Worm (Caenorhabditis elegans): ENCODE data around the gene spp-10.

The spp-10 gene

DNA sequence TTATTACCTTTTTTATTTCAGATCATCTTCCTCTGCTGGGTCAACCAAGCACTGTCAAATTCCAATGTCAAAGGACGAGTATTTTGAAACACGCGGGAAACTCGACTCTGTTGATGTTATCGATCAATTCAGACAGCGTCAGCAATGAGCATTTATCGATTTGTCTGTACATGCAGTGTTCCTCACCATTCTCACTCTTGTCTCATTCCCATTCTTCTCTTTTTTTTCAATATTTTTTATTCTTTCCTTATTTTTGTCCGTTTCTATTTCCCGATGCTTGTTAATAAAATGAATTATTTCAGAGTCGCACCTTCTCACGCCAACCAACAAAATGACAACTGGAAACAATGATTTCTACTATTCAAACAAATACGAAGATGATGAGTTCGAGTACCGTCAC, 36.6 kb downstream of the spp-10 start, which contains the start of gene cks-1 (continued):
- TF ChIP-seq set-16 (GFP tag; IDR thresholded peaks at IDR 0.05) = no peak

DNA sequence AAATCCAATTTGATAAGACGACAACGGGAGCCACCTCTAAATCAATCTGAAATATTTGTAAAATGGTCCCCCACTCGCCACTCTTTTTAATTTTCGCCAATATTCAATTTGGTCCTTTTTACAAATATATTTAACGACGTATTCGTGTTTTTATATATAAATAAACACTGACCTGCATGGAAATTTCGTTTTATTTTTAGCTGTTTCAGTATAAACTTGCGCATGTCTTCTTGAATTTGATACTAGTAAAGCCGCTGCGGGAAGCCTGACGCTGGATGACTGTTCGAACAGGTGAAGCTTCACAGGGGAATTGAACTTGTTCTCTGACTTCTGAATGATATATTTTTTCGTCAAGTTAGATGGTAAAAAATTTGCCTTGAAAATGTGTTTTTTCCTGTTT, 37.6 kb downstream of the spp-10 start:
- TF ChIP-seq F37D6.2 (tag; optimal IDR thresholded peaks at IDR 0.05) (no peak), skn-1 (tag; optimal IDR thresholded peaks at IDR 0.05) (no peak), gei-8 (GFP tag; optimal IDR thresholded peaks at IDR 0.05) (no peak), nhr-102 (tag; optimal IDR thresholded peaks at IDR 0.05) (no peak), egl-27 (tag; optimal IDR thresholded peaks at IDR 0.05) (no peak), T26A8.4 (GFP tag; IDR thresholded peaks at IDR 0.05) (no peak), zip-11 (GFP tag; IDR thresholded peaks at IDR 0.05) (no peak), lir-3 (tag; optimal IDR thresholded peaks at IDR 0.05) (no peak), madf-9 (GFP tag; conservative IDR thresholded peaks at IDR 0.05) (no peak), aha-1 (tag) (no peak), lin-38 (GFP tag; IDR thresholded peaks at IDR 0.05) (0 out of 2 replicates have a peak, but pooled peaks have one; percentile 16), F49E8.2 (tag; optimal IDR thresholded peaks at IDR 0.05; ENCODE audit: borderline replicate concordance) (peak; percentile 20), F10B5.3 (tag; optimal IDR thresholded peaks at IDR 0.05) (no peak)

DNA sequence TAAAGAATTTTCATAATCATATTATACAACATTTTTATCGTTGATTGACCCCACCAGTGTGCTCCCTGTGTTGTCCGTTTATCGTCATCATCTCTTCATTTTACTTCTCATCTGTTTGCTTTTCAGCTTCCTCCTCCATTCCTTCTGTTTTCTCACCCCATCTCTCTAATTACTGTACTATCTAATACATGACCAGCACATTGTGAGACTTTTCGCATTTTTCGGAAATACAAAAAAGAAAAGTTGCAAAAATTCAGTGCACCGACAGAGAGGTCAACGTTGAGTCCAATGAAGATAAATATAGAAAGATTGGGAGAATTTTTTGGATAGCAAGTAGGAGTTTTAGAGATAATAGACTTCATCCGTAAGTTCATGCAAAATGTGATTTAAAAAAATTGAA, 43.0 kb downstream of the spp-10 start:
- TF ChIP-seq lir-3 (tag; optimal IDR thresholded peaks at IDR 0.05) (no peak), unc-62 (GFP tag; optimal IDR thresholded peaks at IDR 0.05 in 1 of 2) (peak in 1 of 2 experiments; percentile 95), unc-62 (tag; optimal IDR thresholded peaks at IDR 0.05) (no peak)

DNA sequence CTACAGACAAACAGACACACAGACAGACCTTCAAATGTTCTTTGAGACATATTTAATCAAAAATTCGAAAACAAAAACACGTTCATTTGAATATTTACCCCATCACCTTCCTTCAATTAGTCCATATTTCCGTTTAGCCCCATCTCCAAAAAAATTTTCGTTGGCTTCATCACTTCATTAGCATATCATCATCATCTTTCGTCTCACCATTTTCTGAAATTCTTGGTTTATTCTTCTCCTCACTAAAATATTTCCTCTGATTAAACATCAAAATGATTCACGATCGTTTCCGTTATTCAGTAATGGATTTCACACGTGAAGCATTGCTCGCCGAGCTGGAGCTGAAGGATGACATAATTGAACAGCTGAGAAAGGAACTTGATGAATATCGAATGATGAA, 43.6 kb downstream of the spp-10 start, which contains the start of gene pkg-2:
Gene pkg-2 (plus strand): TSS at position 301 of the 400 bp plus-strand sequence.
- TF ChIP-seq hmg-1.1 (GFP tag; IDR thresholded peaks at IDR 0.05) (no peak), madf-9 (GFP tag; conservative IDR thresholded peaks at IDR 0.05) (no peak), nhr-6 (tag; optimal IDR thresholded peaks at IDR 0.05) (no peak), hif-1 (tag; optimal IDR thresholded peaks at IDR 0.05) (no peak), cey-2 (tag; optimal IDR thresholded peaks at IDR 0.05; ENCODE audit: borderline replicate concordance, insufficient read depth) (no peak), pqm-1 (tag; optimal IDR thresholded peaks at IDR 0.05) (no peak), nhr-111 (GFP tag; optimal IDR thresholded peaks at IDR 0.05) (no peak), zip-11 (GFP tag; IDR thresholded peaks at IDR 0.05) (no peak), nhr-76 (tag; optimal IDR thresholded peaks at IDR 0.05) (no peak), ceh-82 (tag; optimal IDR thresholded peaks at IDR 0.05) (no peak), lin-29 (GFP tag; IDR thresholded peaks at IDR 0.05) (no peak)

DNA sequence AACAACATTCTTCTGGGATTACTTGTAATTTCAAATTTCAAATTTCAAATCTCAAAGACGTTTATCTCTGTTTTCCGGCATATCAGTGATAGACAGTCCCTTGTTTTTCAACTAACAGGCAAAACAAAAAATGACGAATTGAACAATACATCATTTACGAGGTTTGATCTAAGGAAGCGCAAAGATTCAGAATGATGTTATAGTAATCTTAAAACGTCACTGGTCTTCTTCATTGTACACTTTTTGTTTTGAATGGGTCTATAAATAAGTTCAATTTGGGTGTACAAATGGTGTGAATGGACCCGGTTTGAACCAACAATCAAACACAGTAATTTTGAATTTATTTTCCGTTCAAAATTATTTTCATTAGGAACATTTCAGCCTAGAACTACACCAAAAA, 47.0 kb downstream of the spp-10 start:
- TF ChIP-seq dmd-9 (GFP tag; IDR thresholded peaks at IDR 0.05) (no peak), unc-62 (GFP tag; optimal IDR thresholded peaks at IDR 0.05 in 1 of 2) (peak in 1 of 2 experiments; percentile 96), unc-62 (tag; optimal IDR thresholded peaks at IDR 0.05) (no peak)

DNA sequence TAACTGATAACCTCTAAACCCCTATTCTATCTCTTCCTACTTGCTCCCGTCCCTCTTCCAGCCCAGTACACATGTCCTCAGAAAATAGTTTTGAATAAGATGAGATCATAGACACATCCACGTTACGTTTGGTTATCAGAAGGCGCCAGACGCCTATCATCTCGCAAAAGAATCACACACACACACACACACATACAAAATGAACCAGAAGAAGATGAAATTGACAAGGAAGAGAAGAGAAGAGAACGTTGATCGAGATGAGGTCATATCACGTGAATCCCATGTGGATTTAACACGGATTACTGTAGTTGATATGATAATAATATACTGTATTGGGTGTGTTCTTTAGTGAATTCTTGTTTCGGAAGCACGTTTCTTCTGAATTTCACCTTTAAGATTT, 49.1 kb downstream of the spp-10 start:
- TF ChIP-seq pha-4 (GFP tag; IDR thresholded peaks at IDR 0.05) = no peak
- no peak for TF ChIP-seq pha-4 (tag; optimal IDR thresholded peaks at IDR 0.05)
- TF ChIP-seq F10B5.3 (tag; optimal IDR thresholded peaks at IDR 0.05) = no peak
- no peak for TF ChIP-seq mep-1 (tag; optimal IDR thresholded peaks at IDR 0.05)
- TF ChIP-seq nhr-28 (tag; optimal IDR thresholded peaks at IDR 0.05) = peak; percentile 77
- TF ChIP-seq dpl-1 (GFP tag; optimal IDR thresholded peaks at IDR 0.05) = no peak
- peak; percentile 94 for TF ChIP-seq nhr-11 (tag; optimal IDR thresholded peaks at IDR 0.05)
- peak; percentile 35 for TF ChIP-seq aha-1 (tag)
- TF ChIP-seq lin-1 (GFP tag; IDR thresholded peaks at IDR 0.05) = no peak
- no peak for TF ChIP-seq D1046.2 (GFP tag; IDR thresholded peaks at IDR 0.05)
- peak; percentile 55 for TF ChIP-seq dve-1 (tag; optimal IDR thresholded peaks at IDR 0.05; ENCODE audit: insufficient read depth)
- peak; percentile 90 for TF ChIP-seq hlh-11 (tag; optimal IDR thresholded peaks at IDR 0.05)
- no peak for TF ChIP-seq arid-1 (GFP tag; conservative IDR thresholded peaks at IDR 0.05)
- TF ChIP-seq nhr-76 (tag; optimal IDR thresholded peaks at IDR 0.05) = no peak
- TF ChIP-seq hlh-30 (tag; optimal IDR thresholded peaks at IDR 0.05; ENCODE audit: insufficient read depth) = peak; percentile 88
- TF ChIP-seq dmd-6 (GFP tag; IDR thresholded peaks at IDR 0.05) = peak; percentile 70
- TF ChIP-seq mxl-3 (GFP tag; optimal IDR thresholded peaks at IDR 0.05) = peak; percentile 70
- TF ChIP-seq daf-16 (GFP tag; optimal IDR thresholded peaks at IDR 0.05) = peak in 1 of 2 experiments; percentile 92
- peak; percentile 42 for TF ChIP-seq daf-16 (tag; optimal IDR thresholded peaks at IDR 0.05)
- peak; percentile 44 for TF ChIP-seq gei-8 (GFP tag; optimal IDR thresholded peaks at IDR 0.05)
- no peak for TF ChIP-seq ctbp-1 (GFP tag; IDR thresholded peaks at IDR 0.05)
- no peak for TF ChIP-seq dmd-9 (GFP tag; IDR thresholded peaks at IDR 0.05)
